Worm (Caenorhabditis elegans): Measurements from ENCODE around the gene brf-1.

The brf-1 gene

DNA sequence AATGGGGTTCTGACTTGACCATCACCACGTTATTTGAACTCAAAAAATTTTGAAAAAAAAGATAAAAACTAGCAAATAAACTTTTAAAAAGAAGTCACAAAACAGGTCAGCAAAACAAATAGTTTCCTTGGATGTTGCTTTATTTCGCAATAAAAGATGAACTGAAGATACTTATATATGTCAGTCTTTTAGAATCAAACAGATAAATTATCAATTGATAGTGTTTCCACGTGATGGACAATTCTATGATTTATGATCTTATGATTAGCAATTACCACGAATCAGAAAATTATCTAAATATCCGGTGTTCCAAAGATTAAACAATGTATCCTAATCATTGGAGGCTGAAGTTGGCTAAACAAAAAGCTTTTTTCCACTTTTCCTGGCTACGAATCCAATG is 17.9 kb upstream of the brf-1 start:
- TF ChIP-seq zag-1 (tag; optimal IDR thresholded peaks at IDR 0.05) = no peak
- peak; percentile 41 for TF ChIP-seq elt-2 (tag; optimal IDR thresholded peaks at IDR 0.05)
- peak; percentile 6 for TF ChIP-seq pha-4 (tag; optimal IDR thresholded peaks at IDR 0.05)
- TF ChIP-seq nhr-43 (tag; optimal IDR thresholded peaks at IDR 0.05; ENCODE audit: poor library complexity, severe bottlenecking) = peak; percentile 75
- TF ChIP-seq egl-27 (tag; optimal IDR thresholded peaks at IDR 0.05) = no peak
- TF ChIP-seq nhr-11 (tag; optimal IDR thresholded peaks at IDR 0.05) = no peak
- TF ChIP-seq lsy-12 (tag; optimal IDR thresholded peaks at IDR 0.05) = peak; percentile 37
- TF ChIP-seq ceh-82 (tag; optimal IDR thresholded peaks at IDR 0.05) = no peak
- TF ChIP-seq nhr-25 (tag; optimal IDR thresholded peaks at IDR 0.05) = peak; percentile 68
- peak; percentile 49 to 57 (median 50) for TF ChIP-seq elt-3 (tag; optimal IDR thresholded peaks at IDR 0.05)
- peak; percentile 96 for TF ChIP-seq nhr-23 (tag; optimal IDR thresholded peaks at IDR 0.05)
- peak; percentile 64 for TF ChIP-seq unc-62 (GFP tag; optimal IDR thresholded peaks at IDR 0.05)

DNA sequence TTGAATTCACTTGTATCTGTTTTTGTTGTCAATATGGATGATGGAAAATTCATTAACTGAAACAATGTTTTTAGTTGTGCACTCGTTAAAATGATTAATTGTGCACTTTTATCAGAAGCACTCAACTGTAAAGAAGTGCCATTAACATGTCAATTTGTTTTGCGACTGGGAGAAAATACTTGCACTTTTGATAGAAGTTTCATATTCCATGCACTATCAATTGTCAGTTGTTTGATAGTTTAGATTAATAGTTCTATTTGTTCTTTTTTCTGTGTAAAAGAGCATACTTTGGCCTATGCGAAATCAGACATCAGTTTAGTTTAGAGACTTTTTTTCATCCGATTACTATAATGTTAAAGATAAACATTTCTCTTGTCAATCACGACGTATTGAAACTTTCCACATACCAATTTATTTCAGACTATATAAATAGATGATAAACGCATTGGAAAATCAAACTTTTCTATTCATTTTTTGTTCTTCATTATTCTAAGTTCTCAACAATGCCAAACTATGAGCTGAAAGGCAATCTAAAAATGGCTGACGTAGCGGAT is 15.7 kb upstream of the brf-1 start, which contains the start of gene C30G12.2:
Gene C30G12.2, plus strand, starts transcription at position 504 of the 554 bp plus-strand sequence.
- TF ChIP-seq pqm-1 (tag; optimal IDR thresholded peaks at IDR 0.05) (peak; percentile 92), zag-1 (tag; optimal IDR thresholded peaks at IDR 0.05) (no peak), elt-2 (tag; optimal IDR thresholded peaks at IDR 0.05) (peak; percentile 85)

DNA sequence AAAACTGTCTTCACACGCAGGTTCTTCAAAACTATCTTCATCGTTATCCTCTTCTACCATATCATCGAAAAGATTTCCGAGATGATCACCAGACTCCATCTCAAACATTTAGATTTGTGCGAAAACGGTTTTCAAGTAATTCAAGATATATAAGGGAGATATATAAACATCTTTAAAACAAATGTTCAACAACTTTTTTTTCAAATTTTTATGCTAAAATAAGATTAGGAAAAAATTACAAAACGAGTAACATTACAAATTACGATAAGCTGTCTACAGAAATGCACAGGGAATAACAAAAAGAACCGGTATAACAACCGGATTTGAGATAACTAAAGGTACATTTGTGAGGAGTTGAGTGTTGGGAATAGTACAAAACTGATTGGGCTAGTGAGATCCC is 9.7 kb upstream of the brf-1 start, which contains the start of gene C30G12.6:
Gene C30G12.6, minus strand, starts transcription at position 101 of the 400 bp plus-strand sequence.
- TF ChIP-seq mml-1 (tag; optimal IDR thresholded peaks at IDR 0.05) = no peak
- no peak for TF ChIP-seq pha-4 (tag; optimal IDR thresholded peaks at IDR 0.05)
- no peak for TF ChIP-seq mdl-1 (tag; optimal IDR thresholded peaks at IDR 0.05)

DNA sequence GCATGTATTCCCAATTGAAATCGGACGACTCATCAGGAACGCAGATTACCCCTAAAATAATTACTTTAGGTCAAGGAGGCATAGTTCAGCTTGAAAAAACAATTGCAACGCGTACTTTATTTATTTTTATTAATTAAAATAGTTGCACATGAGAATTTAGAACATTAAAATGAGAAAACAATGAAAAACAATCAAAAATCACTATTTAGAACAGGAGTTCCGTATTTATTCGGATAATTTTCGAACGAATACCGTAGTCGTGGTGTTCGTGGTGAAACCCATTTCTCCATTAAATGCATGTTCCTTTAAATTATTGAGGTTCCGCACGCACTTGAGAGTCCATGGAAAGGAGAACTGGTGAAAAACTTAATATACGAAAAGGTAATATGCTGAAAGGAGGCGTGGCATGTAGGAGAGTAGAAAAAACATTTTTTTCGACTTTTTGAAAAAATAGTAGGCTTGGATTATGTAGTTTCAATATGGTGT is 7.4 kb upstream of the brf-1 start, which contains the start of gene puf-8:
Gene puf-8, minus strand, starts transcription at position 51 of the 486 bp plus-strand sequence.
- TF ChIP-seq mdl-1 (tag; optimal IDR thresholded peaks at IDR 0.05) (no peak), ZK546.5 (tag; optimal IDR thresholded peaks at IDR 0.05) (no peak), nhr-237 (tag; optimal IDR thresholded peaks at IDR 0.05) (no peak), elt-1 (tag; optimal IDR thresholded peaks at IDR 0.05) (no peak), fkh-2 (tag; optimal IDR thresholded peaks at IDR 0.05) (no peak), unc-62 (GFP tag; optimal IDR thresholded peaks at IDR 0.05) (no peak), hmg-11 (tag; optimal IDR thresholded peaks at IDR 0.05) (no peak), nhr-12 (tag; optimal IDR thresholded peaks at IDR 0.05) (no peak)

DNA sequence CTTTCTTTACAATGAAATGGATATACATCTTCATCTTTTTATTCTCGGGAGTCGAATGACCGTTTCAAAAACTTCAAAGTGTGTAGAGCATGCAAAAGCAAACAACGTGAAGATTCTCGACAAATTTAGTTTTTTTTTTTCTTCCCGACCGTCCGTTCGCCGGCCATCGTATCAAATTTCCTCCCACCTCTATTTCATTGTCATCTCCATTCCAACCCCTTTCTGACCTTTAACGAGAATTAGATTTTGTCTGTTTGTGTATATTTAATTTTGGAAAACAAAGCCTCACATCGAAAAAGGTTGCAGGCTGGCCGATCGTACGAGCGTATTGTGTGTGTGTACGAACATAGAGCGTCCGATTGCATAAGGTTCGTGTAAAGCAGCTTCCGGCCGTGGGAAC is 6.6 kb upstream of the brf-1 start, which contains the start of gene C30G12.1:
Gene C30G12.1, plus strand, starts transcription at position 301 of the 400 bp plus-strand sequence.
- TF ChIP-seq nhr-23 (tag; optimal IDR thresholded peaks at IDR 0.05) (no peak), fkh-10 (GFP tag; optimal IDR thresholded peaks at IDR 0.05) (no peak), jun-1 (tag; optimal IDR thresholded peaks at IDR 0.05) (no peak), nhr-43 (tag; optimal IDR thresholded peaks at IDR 0.05; ENCODE audit: poor library complexity, severe bottlenecking) (no peak), lsy-12 (tag; optimal IDR thresholded peaks at IDR 0.05) (no peak), nhr-67 (tag; optimal IDR thresholded peaks at IDR 0.05) (no peak), nhr-237 (tag; optimal IDR thresholded peaks at IDR 0.05) (no peak), pqm-1 (tag; optimal IDR thresholded peaks at IDR 0.05) (no peak), nhr-12 (tag; optimal IDR thresholded peaks at IDR 0.05) (no peak), ceh-9 (tag; optimal IDR thresholded peaks at IDR 0.05) (no peak), mdl-1 (tag; optimal IDR thresholded peaks at IDR 0.05) (no peak), nhr-28 (tag; optimal IDR thresholded peaks at IDR 0.05) (no peak), tbx-2 (tag; optimal IDR thresholded peaks at IDR 0.05) (no peak), fkh-2 (tag; optimal IDR thresholded peaks at IDR 0.05) (no peak), ztf-11 (tag; optimal IDR thresholded peaks at IDR 0.05) (no peak), unc-62 (GFP tag; optimal IDR thresholded peaks at IDR 0.05) (no peak), nhr-11 (tag; optimal IDR thresholded peaks at IDR 0.05) (no peak), lin-39 (tag; optimal IDR thresholded peaks at IDR 0.05) (no peak), nhr-76 (tag; optimal IDR thresholded peaks at IDR 0.05) (no peak)

DNA sequence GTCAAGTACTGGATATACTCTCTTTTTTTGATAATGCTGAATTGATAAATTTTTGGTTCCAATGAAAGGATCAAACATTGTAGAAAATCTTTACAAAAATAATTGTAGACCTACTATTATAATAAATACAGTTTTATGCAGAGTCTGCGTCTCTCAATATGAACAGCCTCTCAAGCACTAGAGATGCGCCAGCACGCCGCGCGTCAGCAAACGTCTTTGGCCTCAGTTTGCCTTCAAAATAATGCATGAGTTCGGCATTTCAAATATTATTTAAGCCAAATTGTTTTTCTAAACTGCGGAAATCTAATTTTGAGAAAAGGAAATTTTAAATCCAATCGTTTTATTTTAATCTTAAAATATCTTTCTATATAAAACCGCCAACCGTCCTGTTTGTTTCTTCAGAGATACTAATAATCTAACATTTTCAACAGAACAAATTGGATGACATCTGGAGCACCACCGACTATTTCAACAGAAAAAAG is 3.9 kb upstream of the brf-1 start, which contains the start of gene cul-4:
Gene cul-4, plus strand, starts transcription at position 432 of the 482 bp plus-strand sequence.
- TF ChIP-seq egl-27 (tag; optimal IDR thresholded peaks at IDR 0.05) (no peak), nhr-43 (tag; optimal IDR thresholded peaks at IDR 0.05; ENCODE audit: poor library complexity, severe bottlenecking) (peak; percentile 75), ceh-16 (tag; optimal IDR thresholded peaks at IDR 0.05) (no peak), jun-1 (tag; optimal IDR thresholded peaks at IDR 0.05) (peak; percentile 31), fos-1 (tag; optimal IDR thresholded peaks at IDR 0.05) (no peak), sea-2 (GFP tag; optimal IDR thresholded peaks at IDR 0.05) (no peak), lsy-12 (tag; optimal IDR thresholded peaks at IDR 0.05) (peak; percentile 25), nhr-23 (tag; optimal IDR thresholded peaks at IDR 0.05) (no peak), daf-12 (tag; optimal IDR thresholded peaks at IDR 0.05) (no peak), mdl-1 (tag; optimal IDR thresholded peaks at IDR 0.05) (no peak), elt-3 (tag; optimal IDR thresholded peaks at IDR 0.05) (no peak), ama-1 (optimal IDR thresholded peaks at IDR 0.05) (no peak), fkh-10 (GFP tag; optimal IDR thresholded peaks at IDR 0.05) (no peak), eor-1 (tag; optimal IDR thresholded peaks at IDR 0.05) (no peak), nhr-77 (tag; optimal IDR thresholded peaks at IDR 0.05) (no peak), ceh-9 (tag; optimal IDR thresholded peaks at IDR 0.05) (no peak), nhr-237 (tag; optimal IDR thresholded peaks at IDR 0.05) (no peak), unc-62 (GFP tag; optimal IDR thresholded peaks at IDR 0.05) (no peak), nhr-25 (tag; optimal IDR thresholded peaks at IDR 0.05) (peak; percentile 69), pqm-1 (tag; optimal IDR thresholded peaks at IDR 0.05) (no peak), snpc-4 (tag; optimal IDR thresholded peaks at IDR 0.05) (peak; percentile 83), fkh-2 (tag; optimal IDR thresholded peaks at IDR 0.05) (no peak), ceh-82 (tag; optimal IDR thresholded peaks at IDR 0.05) (peak; percentile 29), hmg-11 (tag; optimal IDR thresholded peaks at IDR 0.05) (no peak), pha-4 (tag; optimal IDR thresholded peaks at IDR 0.05) (no peak)
